Worm (Caenorhabditis elegans): ENCODE results near the gene C17C3.6.

The C17C3.6 gene

DNA sequence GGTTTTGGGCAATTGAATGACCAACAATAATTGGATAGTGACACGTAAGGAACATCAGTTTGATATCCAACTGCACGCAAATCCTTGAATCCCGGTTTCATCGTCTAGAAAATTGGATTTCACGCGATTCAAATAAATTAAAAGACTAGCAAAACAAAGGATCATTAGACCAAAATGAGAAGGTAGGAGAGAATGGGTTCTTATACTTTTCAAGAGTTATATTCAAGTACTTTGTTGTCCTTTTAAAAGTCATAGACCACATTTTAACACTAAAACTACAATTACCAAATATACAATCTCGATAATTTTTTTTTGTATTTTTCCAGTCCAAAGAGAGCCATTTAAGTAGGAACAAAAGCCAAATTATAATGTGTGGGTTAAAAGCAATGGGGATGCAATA, 32.5 kb downstream of the C17C3.6 start, which contains the start of gene T25E4.2:
Gene T25E4.2, minus strand, starts transcription at position 101 of the 400 bp plus-strand sequence.
- no peak for TF ChIP-seq scrt-1 (GFP tag; IDR thresholded peaks at IDR 0.05)
- no peak for TF ChIP-seq tra-4 (tag; optimal IDR thresholded peaks at IDR 0.05)
- no peak for TF ChIP-seq sea-1 (GFP tag; conservative IDR thresholded peaks at IDR 0.05)
- no peak for TF ChIP-seq ceh-13 (GFP tag; optimal IDR thresholded peaks at IDR 0.05)
- TF ChIP-seq ceh-36 (tag; optimal IDR thresholded peaks at IDR 0.05): no peak
- no peak for TF ChIP-seq tbx-11 (GFP tag; IDR thresholded peaks at IDR 0.05)
- no peak for TF ChIP-seq B0310.2 (tag; optimal IDR thresholded peaks at IDR 0.05)
- no peak for TF ChIP-seq tbx-37 (GFP tag; conservative IDR thresholded peaks at IDR 0.05)
- TF ChIP-seq F13C5.2 (tag; optimal IDR thresholded peaks at IDR 0.05): no peak
- no peak for TF ChIP-seq aly-1 (tag; optimal IDR thresholded peaks at IDR 0.05)
- TF ChIP-seq ets-7 (tag; optimal IDR thresholded peaks at IDR 0.05): no peak
- TF ChIP-seq flt-1 (GFP tag; IDR thresholded peaks at IDR 0.05): no peak
- TF ChIP-seq hnd-1 (tag; optimal IDR thresholded peaks at IDR 0.05): no peak
- no peak for TF ChIP-seq hmg-4 (GFP tag; optimal IDR thresholded peaks at IDR 0.05)
- TF ChIP-seq pes-1 (GFP tag; IDR thresholded peaks at IDR 0.05): no peak
- TF ChIP-seq ama-1 (optimal IDR thresholded peaks at IDR 0.05): no peak

DNA sequence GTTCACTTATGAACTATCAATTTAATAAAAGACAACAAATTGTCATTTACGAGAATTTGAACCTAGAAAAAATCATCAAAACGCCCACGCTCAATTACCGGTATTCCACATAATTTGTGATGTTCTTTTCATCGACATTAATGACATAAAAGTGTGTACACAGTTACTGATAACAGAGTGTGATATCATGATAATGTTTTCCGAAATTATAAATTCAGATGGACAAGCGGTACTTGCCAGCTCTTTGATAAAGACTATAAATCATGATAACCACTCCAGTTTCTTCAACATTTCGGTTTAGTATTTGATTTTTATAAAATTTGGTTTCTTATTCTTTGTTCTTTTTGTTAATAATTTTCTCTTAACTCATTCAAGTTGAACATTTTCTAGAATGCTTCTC, 35.9 kb downstream of the C17C3.6 start, which contains the start of gene lys-8:
Gene lys-8, plus strand, starts transcription at position 391 of the 400 bp plus-strand sequence.
- no peak for TF ChIP-seq tra-4 (tag; optimal IDR thresholded peaks at IDR 0.05)
- no peak for TF ChIP-seq ama-1 (optimal IDR thresholded peaks at IDR 0.05)
- no peak for TF ChIP-seq flt-1 (GFP tag; IDR thresholded peaks at IDR 0.05)
- no peak for TF ChIP-seq ceh-36 (tag; optimal IDR thresholded peaks at IDR 0.05)
- no peak for TF ChIP-seq B0310.2 (tag; optimal IDR thresholded peaks at IDR 0.05)
- TF ChIP-seq ets-7 (tag; optimal IDR thresholded peaks at IDR 0.05): no peak
- TF ChIP-seq hmbx-1 (tag; optimal IDR thresholded peaks at IDR 0.05): no peak
- TF ChIP-seq aly-1 (tag; optimal IDR thresholded peaks at IDR 0.05): no peak
- no peak for TF ChIP-seq hmg-4 (GFP tag; optimal IDR thresholded peaks at IDR 0.05)
- TF ChIP-seq F13C5.2 (tag; optimal IDR thresholded peaks at IDR 0.05): no peak
- no peak for TF ChIP-seq hnd-1 (tag; optimal IDR thresholded peaks at IDR 0.05)
- no peak for TF ChIP-seq sea-1 (GFP tag; conservative IDR thresholded peaks at IDR 0.05)
- no peak for TF ChIP-seq scrt-1 (GFP tag; IDR thresholded peaks at IDR 0.05)
- no peak for TF ChIP-seq pes-1 (GFP tag; IDR thresholded peaks at IDR 0.05)
- TF ChIP-seq tbx-11 (GFP tag; IDR thresholded peaks at IDR 0.05): no peak
- no peak for TF ChIP-seq ceh-13 (GFP tag; optimal IDR thresholded peaks at IDR 0.05)
- TF ChIP-seq tbx-37 (GFP tag; conservative IDR thresholded peaks at IDR 0.05): no peak

- TF ChIP-seq ceh-36 (tag; optimal IDR thresholded peaks at IDR 0.05): no peak
- no peak for TF ChIP-seq hnd-1 (tag; optimal IDR thresholded peaks at IDR 0.05)
These were observed 37.9 kb downstream of the C17C3.6 start for ce11 chrII:5587794-5588193.

- TF ChIP-seq hnd-1 (tag; optimal IDR thresholded peaks at IDR 0.05): no peak
- no peak for TF ChIP-seq tra-4 (tag; optimal IDR thresholded peaks at IDR 0.05)
- no peak for TF ChIP-seq tbx-11 (GFP tag; IDR thresholded peaks at IDR 0.05)
- no peak for TF ChIP-seq flt-1 (GFP tag; IDR thresholded peaks at IDR 0.05)
- no peak for TF ChIP-seq scrt-1 (GFP tag; IDR thresholded peaks at IDR 0.05)
- no peak for TF ChIP-seq ceh-13 (GFP tag; optimal IDR thresholded peaks at IDR 0.05)
- TF ChIP-seq pes-1 (GFP tag; IDR thresholded peaks at IDR 0.05): no peak
- no peak for TF ChIP-seq sea-1 (GFP tag; conservative IDR thresholded peaks at IDR 0.05)
- TF ChIP-seq hmbx-1 (tag; optimal IDR thresholded peaks at IDR 0.05): no peak
- no peak for TF ChIP-seq B0310.2 (tag; optimal IDR thresholded peaks at IDR 0.05)
- TF ChIP-seq F13C5.2 (tag; optimal IDR thresholded peaks at IDR 0.05): no peak
- no peak for TF ChIP-seq tbx-37 (GFP tag; conservative IDR thresholded peaks at IDR 0.05)
- no peak for TF ChIP-seq hmg-4 (GFP tag; optimal IDR thresholded peaks at IDR 0.05)
- TF ChIP-seq ets-7 (tag; optimal IDR thresholded peaks at IDR 0.05): no peak
- no peak for TF ChIP-seq ceh-36 (tag; optimal IDR thresholded peaks at IDR 0.05)
- TF ChIP-seq ama-1 (optimal IDR thresholded peaks at IDR 0.05): no peak
- TF ChIP-seq aly-1 (tag; optimal IDR thresholded peaks at IDR 0.05): no peak
These were observed 39.8 kb downstream of the C17C3.6 start, which contains the start of gene C17G10.13 for ce11 chrII:5589690-5590089. Gene C17G10.13, minus strand, starts transcription at chrII:5589790.

- TF ChIP-seq tra-4 (tag; optimal IDR thresholded peaks at IDR 0.05) (no peak), B0310.2 (tag; optimal IDR thresholded peaks at IDR 0.05) (no peak), tbx-37 (GFP tag; conservative IDR thresholded peaks at IDR 0.05) (no peak)
These were observed 41.7 kb downstream of the C17C3.6 start for ce11 chrII:5591558-5591957.

DNA sequence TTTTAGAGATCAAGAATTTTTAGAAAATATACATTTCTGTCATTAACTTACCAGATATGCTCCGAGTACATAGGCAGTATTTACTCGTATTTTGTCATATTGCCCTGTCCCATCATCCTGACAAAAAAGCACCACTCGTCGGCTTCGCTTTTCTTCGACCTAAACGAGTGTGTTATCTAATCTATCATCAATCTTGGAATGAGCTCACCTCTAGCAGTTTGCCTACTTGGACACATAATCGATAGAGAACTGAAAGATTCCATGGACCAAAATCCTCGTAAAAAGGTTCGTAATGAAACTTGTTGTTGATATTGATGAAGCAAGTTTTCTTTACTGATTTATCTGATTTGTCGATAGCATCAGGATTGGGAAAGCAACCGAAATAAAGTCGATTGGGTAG, 43.0 kb downstream of the C17C3.6 start:
- TF ChIP-seq ceh-36 (tag; optimal IDR thresholded peaks at IDR 0.05): no peak
- no peak for TF ChIP-seq sea-1 (GFP tag; conservative IDR thresholded peaks at IDR 0.05)
- no peak for TF ChIP-seq ets-7 (tag; optimal IDR thresholded peaks at IDR 0.05)
- no peak for TF ChIP-seq F13C5.2 (tag; optimal IDR thresholded peaks at IDR 0.05)
- no peak for TF ChIP-seq hmg-4 (GFP tag; optimal IDR thresholded peaks at IDR 0.05)

DNA sequence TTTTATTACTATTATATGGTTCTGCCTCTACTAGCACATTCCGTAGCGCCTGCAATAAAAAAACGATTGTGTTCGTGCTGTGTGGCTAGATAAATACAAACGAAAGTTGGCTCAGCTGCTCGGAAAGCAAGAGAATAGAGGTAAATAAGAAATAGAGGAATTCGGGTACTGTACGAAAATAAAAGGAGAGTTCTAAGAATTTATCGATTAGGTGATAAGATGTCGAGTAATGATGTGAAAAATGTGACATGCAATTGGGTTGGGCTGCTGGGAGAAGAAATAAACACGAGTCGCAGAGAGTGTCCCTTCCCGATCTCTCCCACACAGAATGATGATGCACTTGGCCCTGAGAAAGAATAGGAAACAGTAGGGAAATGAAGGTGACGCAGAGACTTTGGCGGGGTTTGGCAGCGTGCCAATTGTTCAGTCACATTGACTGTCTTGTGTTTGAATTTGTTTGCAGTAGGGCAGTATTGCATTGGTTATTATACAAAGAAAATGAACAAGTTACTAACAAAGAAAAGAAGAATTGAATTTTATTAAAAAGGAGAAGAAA, 43.6 kb downstream of the C17C3.6 start, which contains the start of gene cdc-14:
Gene cdc-14, minus strand, starts transcription at position 51 of the 556 bp plus-strand sequence.
- TF ChIP-seq pes-1 (GFP tag; IDR thresholded peaks at IDR 0.05) (no peak), ceh-13 (GFP tag; optimal IDR thresholded peaks at IDR 0.05) (no peak), scrt-1 (GFP tag; IDR thresholded peaks at IDR 0.05) (no peak), ama-1 (optimal IDR thresholded peaks at IDR 0.05) (no peak), ceh-36 (tag; optimal IDR thresholded peaks at IDR 0.05) (no peak), F13C5.2 (tag; optimal IDR thresholded peaks at IDR 0.05) (peak; percentile 75), tbx-37 (GFP tag; conservative IDR thresholded peaks at IDR 0.05) (no peak), aly-1 (tag; optimal IDR thresholded peaks at IDR 0.05) (no peak), hmg-4 (GFP tag; optimal IDR thresholded peaks at IDR 0.05) (peak; percentile 63), tra-4 (tag; optimal IDR thresholded peaks at IDR 0.05) (no peak)

DNA sequence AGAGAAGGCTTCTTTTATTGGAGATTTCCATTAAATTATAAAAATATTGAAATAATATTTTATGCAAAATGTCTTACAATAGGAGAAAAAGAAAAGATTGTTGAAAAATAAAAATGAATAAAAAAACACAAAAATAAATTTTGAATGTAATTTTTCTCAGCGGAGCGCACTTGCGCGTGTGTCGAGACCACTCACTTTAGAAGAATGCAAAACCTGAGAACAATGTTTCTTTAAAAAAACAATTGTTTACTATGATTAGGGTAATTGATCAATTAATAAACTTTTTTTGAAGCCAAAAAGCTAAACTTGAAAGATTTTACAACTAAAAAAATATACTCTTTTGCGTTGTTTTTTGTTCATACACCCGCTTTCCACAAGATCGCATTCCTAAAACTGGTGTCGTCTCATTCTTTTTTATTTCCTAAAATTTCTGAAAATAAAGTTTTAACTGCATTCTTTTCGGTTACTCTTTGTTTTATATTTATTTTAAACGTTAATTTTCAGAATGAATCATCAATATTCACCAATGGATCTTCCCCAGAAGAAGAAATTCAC, 44.4 kb downstream of the C17C3.6 start, which contains the start of gene ttc-4:
Gene ttc-4, plus strand, starts transcription at position 505 of the 555 bp plus-strand sequence.
- no peak for TF ChIP-seq hmbx-1 (tag; optimal IDR thresholded peaks at IDR 0.05)
- TF ChIP-seq ceh-36 (tag; optimal IDR thresholded peaks at IDR 0.05): no peak
- peak; percentile 19 for TF ChIP-seq ets-7 (tag; optimal IDR thresholded peaks at IDR 0.05)
- peak; percentile 56 for TF ChIP-seq pes-1 (GFP tag; IDR thresholded peaks at IDR 0.05)

Measured in whole organism, early embryonic.